Worm (Caenorhabditis elegans) whole organism, L2 larva: Measurements from ENCODE around the gene gei-4.

Source experiments
- ama-1 ChIP-seq: fragments of 150-350 bp; optimal IDR thresholded peaks from 2 replicates; lab custom pipeline; 2018; ENCODE audit warnings: inconsistent platforms
- ceh-16 ChIP-seq: fragments of 150-350 bp; optimal IDR thresholded peaks from 2 replicates; lab custom pipeline; 2014; ENCODE audit warnings: missing biosample characterization, missing genetic modification characterization
- lin-39 ChIP-seq: fragments of 150-350 bp; optimal IDR thresholded peaks from 2 replicates; lab custom pipeline; 2014; ENCODE audit warnings: missing biosample characterization, missing genetic modification reagents, missing genetic modification characterization
- nhr-11 ChIP-seq: fragments of 150-350 bp; optimal IDR thresholded peaks from 2 replicates; lab custom pipeline; 2014; ENCODE audit warnings: missing biosample characterization, missing genetic modification characterization
- nhr-25 ChIP-seq: fragments of 150-350 bp; sonication (generic microtip); optimal IDR thresholded peaks from 3 replicates; lab custom pipeline; 2014; ENCODE audit warnings: missing biosample characterization, missing genetic modification characterization
- nhr-77 ChIP-seq: fragments of 150-350 bp; optimal IDR thresholded peaks from 2 replicates; lab custom pipeline; 2014; ENCODE audit warnings: missing biosample characterization, missing genetic modification characterization
- skn-1 ChIP-seq: sonication (generic microtip); optimal IDR thresholded peaks from 2 replicates; lab custom pipeline; 2017; ENCODE audit warnings: missing biosample characterization, missing genetic modification characterization
- ztf-11 ChIP-seq: sonication (generic microtip); optimal IDR thresholded peaks from 2 replicates; lab custom pipeline; 2017; ENCODE audit warnings: missing biosample characterization, missing genetic modification characterization

- no peak for TF ChIP-seq ztf-11 (tag; lab: Kevin White, UChicago)
- TF ChIP-seq nhr-25 (tag; lab: Kevin White, UChicago): no peak
- TF ChIP-seq ceh-16: no peak
- TF ChIP-seq lin-39 (tag; lab: Kevin White, UChicago): no peak
- no peak for TF ChIP-seq nhr-77
- TF ChIP-seq ama-1 (lab: Kevin White, UChicago): no peak
- TF ChIP-seq skn-1 (tag; lab: Kevin White, UChicago): no peak
- no peak for TF ChIP-seq nhr-11 (tag; lab: Kevin White, UChicago)
Measured at ce11 chrIII:311174-311573, 43.4 kb downstream of the gei-4 start.
